Worm (Caenorhabditis elegans) whole organism, L4 larva: ENCODE measurements around the gene F13H8.2.

Experiments
- F10B5.3 ChIP-seq: sonication (generic microtip); optimal IDR thresholded peaks from 2 replicates; lab custom pipeline; 2016; ENCODE audit warnings: mild to moderate bottlenecking, missing genetic modification characterization, missing compliant biosample characterization
- R02D3.7 ChIP-seq: fragments of 150-350 bp; sonication (generic microtip); optimal IDR thresholded peaks from 3 replicates; lab custom pipeline; 2014; ENCODE audit warnings: missing biosample characterization, missing genetic modification characterization
- Y75B8A.6 ChIP-seq: fragments of 200-800 bp; sonication (Bioruptor generic); IDR thresholded peaks from 2 replicates; pipeline ENCODE4 v1.3.6; 2022; ENCODE audit warnings: missing genetic modification reagents, missing genetic modification characterization, missing compliant biosample characterization
- ZK337.2 ChIP-seq: fragments of 200-800 bp; sonication (Bioruptor generic); IDR thresholded peaks from 2 replicates; pipeline ENCODE4 v1.3.6; 2022; ENCODE audit warnings: missing genetic modification reagents, missing genetic modification characterization, missing compliant biosample characterization
- ZK546.5 ChIP-seq, 2 experiments: sonication (generic microtip); optimal IDR thresholded peaks; 2 replicates each; lab custom pipeline; 2017; ENCODE audit warnings: missing biosample characterization in 2 of 2, missing genetic modification characterization in 2 of 2
- aly-2 ChIP-seq: sonication (generic microtip); optimal IDR thresholded peaks from 2 replicates; lab custom pipeline; 2018; ENCODE audit warnings: missing biosample characterization, missing genetic modification characterization
- ceh-20 ChIP-seq: fragments of 200-800 bp; sonication (Bioruptor generic); IDR thresholded peaks from 2 replicates; pipeline ENCODE4 v1.3.6; 2022; ENCODE audit warnings: missing genetic modification reagents, missing genetic modification characterization, missing compliant biosample characterization
- ceh-44 ChIP-seq: fragments of 200-800 bp; sonication (Bioruptor generic); IDR thresholded peaks from 2 replicates; pipeline ENCODE4 v1.3.6; 2022; ENCODE audit warnings: missing genetic modification reagents, missing genetic modification characterization, missing compliant biosample characterization
- daf-16 ChIP-seq, 3 experiments: sonication (generic microtip); optimal IDR thresholded peaks; 2 replicates each; lab custom pipeline; 2016 to 2017; ENCODE audit warnings: missing genetic modification characterization in 3 of 3, missing genetic modification reagents in 3 of 3, mild to moderate bottlenecking in 2 of 3, missing compliant biosample characterization in 2 of 3, missing biosample characterization in 1 of 3, moderate library complexity in 1 of 3
- daf-19 ChIP-seq: fragments of 200-800 bp; sonication (Bioruptor generic); conservative IDR thresholded peaks from 2 replicates; pipeline ENCODE4 v1.3.6; 2022; ENCODE audit warnings: missing genetic modification characterization, missing compliant biosample characterization
- hif-1 ChIP-seq, 2 experiments: sonication (generic microtip); optimal IDR thresholded peaks; 2 replicates each; lab custom pipeline; 2016 to 2017; ENCODE audit warnings: missing compliant biosample characterization in 2 of 2, missing genetic modification characterization in 2 of 2, missing genetic modification reagents in 2 of 2, missing genotype in 2 of 2, mild to moderate bottlenecking in 1 of 2
- hlh-11 ChIP-seq: fragments of 200-800 bp; sonication (Bioruptor generic); optimal IDR thresholded peaks from 2 replicates; lab custom pipeline; 2018; ENCODE audit warnings: mild to moderate bottlenecking, missing genetic modification characterization, missing compliant biosample characterization
- hlh-30 ChIP-seq: sonication (generic microtip); optimal IDR thresholded peaks from 2 replicates; lab custom pipeline; 2017; ENCODE audit warnings: antibody characterized with exemption, mild to moderate bottlenecking, missing genetic modification characterization, missing compliant biosample characterization; ENCODE audit not compliant: insufficient read depth
- hmg-1.1 ChIP-seq: fragments of 200-800 bp; sonication (Bioruptor generic); IDR thresholded peaks from 2 replicates; pipeline ENCODE4 v1.3.6; 2022; ENCODE audit warnings: missing genetic modification reagents, missing genetic modification characterization, missing compliant biosample characterization
- lin-29 ChIP-seq: fragments of 200-800 bp; sonication (Bioruptor generic); IDR thresholded peaks from 2 replicates; pipeline ENCODE4 v1.3.6; 2022; ENCODE audit warnings: missing genetic modification reagents, missing genetic modification characterization, missing compliant biosample characterization
- lin-39 ChIP-seq: fragments of 150-350 bp; optimal IDR thresholded peaks from 2 replicates; lab custom pipeline; 2014; ENCODE audit warnings: missing biosample characterization, missing genetic modification reagents, missing genetic modification characterization
- lsy-2 ChIP-seq, 2 experiments: fragments of 150-350 bp in 1 of 2; sonication (generic microtip) in 1 of 2; optimal IDR thresholded peaks; 2 replicates each; lab custom pipeline; 2014 to 2017; ENCODE audit warnings: missing biosample characterization in 2 of 2, missing genetic modification characterization in 2 of 2
- madf-9 ChIP-seq: fragments of 200-800 bp; sonication (Bioruptor generic); conservative IDR thresholded peaks from 2 replicates; pipeline ENCODE4 v1.3.6; 2022; ENCODE audit warnings: missing genetic modification reagents, missing genetic modification characterization, missing compliant biosample characterization
- mdl-1 ChIP-seq, 2 experiments: fragments of 150-350 bp in 1 of 2; sonication (generic microtip) in 1 of 2; optimal IDR thresholded peaks; 2 replicates each; lab custom pipeline; 2014 to 2017; ENCODE audit warnings: missing biosample characterization in 2 of 2, missing genetic modification characterization in 2 of 2
- mes-2 ChIP-seq: sonication (generic microtip); optimal IDR thresholded peaks from 2 replicates; lab custom pipeline; 2016; ENCODE audit warnings: missing genotype, mild to moderate bottlenecking, missing genetic modification characterization, missing compliant biosample characterization; ENCODE audit not compliant: poor library complexity, severe bottlenecking
- nhr-102 ChIP-seq: sonication (generic microtip); optimal IDR thresholded peaks from 2 replicates; lab custom pipeline; 2016; ENCODE audit warnings: mild to moderate bottlenecking, missing genetic modification characterization, moderate library complexity, missing compliant biosample characterization
- nhr-237 ChIP-seq: sonication (generic microtip); optimal IDR thresholded peaks from 2 replicates; lab custom pipeline; 2017; ENCODE audit warnings: missing biosample characterization, missing genetic modification characterization
- nhr-25 ChIP-seq: sonication (generic microtip); optimal IDR thresholded peaks from 2 replicates; lab custom pipeline; 2017; ENCODE audit warnings: missing genetic modification characterization, mild to moderate bottlenecking, missing compliant biosample characterization, antibody characterized with exemption, moderate library complexity, borderline replicate concordance; ENCODE audit not compliant: insufficient read depth
- nhr-41 ChIP-seq: fragments of 200-800 bp; sonication (Bioruptor generic); IDR thresholded peaks from 2 replicates; pipeline ENCODE4 v1.3.6; 2022; ENCODE audit warnings: missing genetic modification reagents, missing genetic modification characterization, missing compliant biosample characterization
- nhr-48 ChIP-seq: sonication (generic microtip); optimal IDR thresholded peaks from 2 replicates; lab custom pipeline; 2016; ENCODE audit warnings: mild to moderate bottlenecking, missing genetic modification characterization, missing compliant biosample characterization
- nhr-6 ChIP-seq: fragments of 150-350 bp; optimal IDR thresholded peaks from 2 replicates; lab custom pipeline; 2014; ENCODE audit warnings: missing biosample characterization, missing genetic modification characterization
- pha-4 ChIP-seq, 2 experiments: fragments of 150-350 bp in 1 of 2; fragments of 200-800 bp in 1 of 2; sonication (Bioruptor generic) in 1 of 2; IDR thresholded peaks in 1 of 2; optimal IDR thresholded peaks in 1 of 2; 2 replicates each; pipeline versions ENCODE4 v1.3.6 to Lab custom; 2014 to 2022; ENCODE audit warnings: missing genetic modification characterization in 2 of 2, missing genetic modification reagents in 2 of 2, missing biosample characterization in 1 of 2, missing compliant biosample characterization in 1 of 2
- snpc-1.2 ChIP-seq: fragments of 200-800 bp; sonication (Bioruptor generic); IDR thresholded peaks from 2 replicates; pipeline ENCODE4 v1.3.6; 2022; ENCODE audit warnings: missing genetic modification reagents, missing genetic modification characterization, missing compliant biosample characterization
- unc-62 ChIP-seq, 3 experiments: fragments of 150-350 bp in 1 of 3; sonication (generic microtip); optimal IDR thresholded peaks in 2 of 3; peaks in 1 of 3; 1 replicate in 1 of 3; 2 replicates in 2 of 3; lab custom pipeline; 2014 to 2017; ENCODE audit warnings: missing biosample characterization in 3 of 3, missing genetic modification characterization in 3 of 3, missing genetic modification reagents in 3 of 3, missing genotype in 1 of 3
- ztf-11 ChIP-seq: fragments of 150-350 bp; optimal IDR thresholded peaks from 2 replicates; lab custom pipeline; 2014; ENCODE audit warnings: missing biosample characterization, missing genetic modification characterization

Gene F13H8.2

ce11 chrII:6235432-6236092 is 34.6 kb upstream of the F13H8.2 start, which contains the start of gene T24H7.9 (continued):
- TF ChIP-seq ceh-44 (GFP tag; lab: Robert Waterston, UW) (no peak), mes-2 (tag; lab: Kevin White, UChicago) (peak; percentile 23), aly-2 (no peak), lin-29 (GFP tag; lab: Robert Waterston, UW) (peak; percentile 43; the same call in 1 of the 2 replicates), hlh-11 (tag; lab: Kevin White, UChicago) (peak; percentile 68), nhr-41 (GFP tag; lab: Robert Waterston, UW) (no peak)

DNA sequence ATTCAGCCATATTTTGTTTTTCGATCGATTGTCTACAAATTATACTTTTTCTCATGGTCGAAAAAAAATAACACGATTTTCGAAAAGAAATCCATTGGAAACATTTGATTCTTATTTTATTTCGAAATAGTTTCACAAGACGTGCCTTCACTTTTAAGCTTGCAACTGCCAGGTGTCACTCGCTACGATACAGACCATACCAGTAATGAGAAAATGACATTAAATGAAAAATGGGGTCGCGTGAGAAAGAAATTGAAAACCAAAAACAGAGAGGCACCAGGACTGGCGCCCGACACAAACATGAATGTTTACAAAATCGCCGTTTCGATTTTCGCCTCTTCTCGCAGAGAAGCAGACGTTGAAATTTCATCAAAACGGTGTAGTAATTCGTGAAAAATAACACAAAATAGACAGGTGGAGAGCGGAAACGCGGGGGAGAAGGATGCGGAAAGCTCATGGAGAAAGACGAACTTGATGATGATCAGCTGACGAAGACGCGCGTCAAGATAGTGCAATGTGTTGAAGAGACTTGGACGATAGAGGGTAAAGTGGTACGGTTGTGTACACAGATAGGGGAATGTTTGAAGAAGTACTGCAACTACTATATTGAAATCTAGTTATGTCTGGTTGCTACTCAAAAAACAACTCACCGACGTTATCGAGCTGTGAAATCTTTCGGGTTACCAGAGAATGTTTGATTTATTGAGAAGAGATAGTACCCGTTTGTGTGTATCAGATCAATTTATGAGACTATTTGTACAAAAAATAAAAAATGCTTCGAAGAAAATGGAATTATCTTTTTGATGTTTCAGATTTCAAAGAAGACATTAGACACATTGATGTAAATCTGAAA is 33.8 kb upstream of the F13H8.2 start:
- peak; percentile 49 for TF ChIP-seq nhr-6 (tag; lab: Kevin White, UChicago)
- no peak for TF ChIP-seq nhr-237
- no peak for TF ChIP-seq lin-29 (GFP tag; lab: Robert Waterston, UW)
- no peak for TF ChIP-seq nhr-102
- TF ChIP-seq hlh-30 (tag; lab: Kevin White, UChicago) = peak; percentile 49
- peak in 1 of 2 experiments; percentile 60 for TF ChIP-seq unc-62 (GFP tag; optimal IDR thresholded peaks at IDR 0.05 in 1 of 2; lab: Kevin White, UChicago)
- no peak for TF ChIP-seq unc-62 (tag; optimal IDR thresholded peaks at IDR 0.05; lab: Kevin White, UChicago)
- TF ChIP-seq hmg-1.1 (GFP tag; lab: Robert Waterston, UW) = peak; percentile 32; the same call in 1 of the 2 replicates
- TF ChIP-seq hlh-11 (tag; lab: Kevin White, UChicago) = peak; percentile 59
- TF ChIP-seq daf-16 (GFP tag; optimal IDR thresholded peaks at IDR 0.05; lab: Kevin White, UChicago) = peak in 1 of 2 experiments; percentile 44
- TF ChIP-seq daf-16 (tag; optimal IDR thresholded peaks at IDR 0.05; lab: Kevin White, UChicago) = peak; percentile 65
- peak; percentile 49; the same call in 1 of the 2 replicates for TF ChIP-seq madf-9 (GFP tag; lab: Robert Waterston, UW)
- peak in 1 of 2 experiments; percentile 27 for TF ChIP-seq mdl-1 (tag; optimal IDR thresholded peaks at IDR 0.05; lab: Kevin White, UChicago)
- TF ChIP-seq nhr-48 (tag; lab: Kevin White, UChicago) = no peak
- TF ChIP-seq, all 104 proteins: peak for 8

- TF ChIP-seq F10B5.3 (tag; lab: Kevin White, UChicago) (no peak), R02D3.7 (tag; lab: Kevin White, UChicago) (no peak), hlh-30 (tag; lab: Kevin White, UChicago) (no peak), madf-9 (GFP tag; lab: Robert Waterston, UW) (no peak), snpc-1.2 (GFP tag; lab: Robert Waterston, UW) (no peak), Y75B8A.6 (GFP tag; lab: Robert Waterston, UW) (no peak), ztf-11 (tag; lab: Kevin White, UChicago) (no peak), lin-39 (tag; lab: Kevin White, UChicago) (no peak), ZK546.5 (tag; optimal IDR thresholded peaks at IDR 0.05; lab: Kevin White, UChicago) (no peak), nhr-41 (GFP tag; lab: Robert Waterston, UW) (no peak), ceh-20 (GFP tag; lab: Robert Waterston, UW) (no peak), daf-19 (GFP tag; lab: Robert Waterston, UW) (no peak), lsy-2 (tag; optimal IDR thresholded peaks at IDR 0.05; lab: Kevin White, UChicago) (no peak), hif-1 (tag; optimal IDR thresholded peaks at IDR 0.05; lab: Kevin White, UChicago) (no peak), pha-4 (GFP tag; IDR thresholded peaks at IDR 0.05; lab: Robert Waterston, UW) (no peak), pha-4 (tag; optimal IDR thresholded peaks at IDR 0.05; lab: Kevin White, UChicago) (no peak), nhr-25 (tag; lab: Kevin White, UChicago) (no peak), ZK337.2 (GFP tag; lab: Robert Waterston, UW) (no peak)
Observed at ce11 chrII:6241758-6242157, 28.4 kb upstream of the F13H8.2 start, which contains the start of gene T24H7.8. Gene T24H7.8, plus strand, starts transcription at chrII:6242058.
